Fruit fly (Drosophila melanogaster) Kc167 (cell line): ENCODE data around the gene Gnpat.

Source experiments
- Myc ChIP-seq: fragments of >200 bp; optimal IDR thresholded peaks from 2 replicates; lab custom pipeline; 2017; ENCODE audit warnings: missing external identifiers
- Sin3A ChIP-seq: fragments of >200 bp; optimal IDR thresholded peaks from 2 replicates; lab custom pipeline; 2018; ENCODE audit warnings: missing external identifiers
- h ChIP-seq: fragments of >200 bp; optimal IDR thresholded peaks from 3 replicates; lab custom pipeline; 2018; ENCODE audit warnings: missing external identifiers
- insv ChIP-seq: fragments of >200 bp; optimal IDR thresholded peaks from 3 replicates; lab custom pipeline; 2018; ENCODE audit warnings: missing external identifiers
- psq ChIP-seq: fragments of >200 bp; optimal IDR thresholded peaks from 2 replicates; lab custom pipeline; 2017; ENCODE audit warnings: missing external identifiers
- ttk ChIP-seq: sonication (Bioruptor generic); optimal IDR thresholded peaks from 2 replicates; lab custom pipeline; 2017; ENCODE audit warnings: missing external identifiers

The Gnpat gene

dm6 chr3R:25490778-25491664 lies at the start of gene Gnpat, which contains the start of gene CG5112:
Gene Gnpat (minus strand): TSS chr3R:25490936.
Gene CG5112 (plus strand): TSS chr3R:25491460.
- TF ChIP-seq h (lab: Kevin White, UChicago) (no peak), Sin3A (lab: Kevin White, UChicago) (no peak), ttk (no peak), Myc (no peak), insv (no peak), psq (lab: Kevin White, UChicago) (no peak)

dm6 chr3R:25539132-25539531 lies 48.4 kb upstream of the Gnpat start:
- TF ChIP-seq Sin3A (lab: Kevin White, UChicago) (no peak), insv (no peak), Myc (no peak), h (lab: Kevin White, UChicago) (no peak), ttk (no peak), psq (lab: Kevin White, UChicago) (no peak)

dm6 chr3R:25532406-25533225 lies 41.9 kb upstream of the Gnpat start:
- no peak for TF ChIP-seq psq (lab: Kevin White, UChicago)
- TF ChIP-seq ttk = no peak
- no peak for TF ChIP-seq h (lab: Kevin White, UChicago)
- no peak for TF ChIP-seq insv
- TF ChIP-seq Sin3A (lab: Kevin White, UChicago) = no peak
- no peak for TF ChIP-seq Myc

dm6 chr3R:25531905-25532387 lies 41.2 kb upstream of the Gnpat start:
- TF ChIP-seq insv (no peak), Sin3A (lab: Kevin White, UChicago) (no peak), psq (lab: Kevin White, UChicago) (no peak), h (lab: Kevin White, UChicago) (no peak), ttk (no peak), Myc (no peak)

- TF ChIP-seq h (lab: Kevin White, UChicago) = no peak
- no peak for TF ChIP-seq Myc
- no peak for TF ChIP-seq Sin3A (lab: Kevin White, UChicago)
- TF ChIP-seq ttk = no peak
- no peak for TF ChIP-seq insv
- TF ChIP-seq psq (lab: Kevin White, UChicago) = no peak
Observed at dm6 chr3R:25529289-25529688, 38.6 kb upstream of the Gnpat start.

dm6 chr3R:25519465-25520071 lies 28.8 kb upstream of the Gnpat start:
- TF ChIP-seq h (lab: Kevin White, UChicago) (no peak), psq (lab: Kevin White, UChicago) (no peak), insv (no peak), ttk (peak; percentile 76), Sin3A (lab: Kevin White, UChicago) (no peak)

- TF ChIP-seq ttk (no peak), insv (no peak), Sin3A (lab: Kevin White, UChicago) (no peak), psq (lab: Kevin White, UChicago) (no peak), h (lab: Kevin White, UChicago) (no peak), Myc (no peak)
Observed at dm6 chr3R:25518584-25518983, 27.8 kb upstream of the Gnpat start.

dm6 chr3R:25518099-25518567 lies 27.4 kb upstream of the Gnpat start:
- TF ChIP-seq psq (lab: Kevin White, UChicago) = no peak
- TF ChIP-seq ttk = no peak
- no peak for TF ChIP-seq Myc
- TF ChIP-seq Sin3A (lab: Kevin White, UChicago) = no peak

- TF ChIP-seq insv = no peak
- TF ChIP-seq h (lab: Kevin White, UChicago) = no peak
- no peak for TF ChIP-seq Myc
- no peak for TF ChIP-seq ttk
- no peak for TF ChIP-seq psq (lab: Kevin White, UChicago)
- TF ChIP-seq Sin3A (lab: Kevin White, UChicago) = no peak
Observed at dm6 chr3R:25517521-25517920, 26.8 kb upstream of the Gnpat start.

- TF ChIP-seq h (lab: Kevin White, UChicago) (no peak), ttk (no peak), Myc (no peak), insv (no peak), Sin3A (lab: Kevin White, UChicago) (no peak), psq (lab: Kevin White, UChicago) (no peak)
Observed at dm6 chr3R:25515450-25516288, 24.9 kb upstream of the Gnpat start, which contains the start of gene msi. Gene msi (plus strand): TSS chr3R:25516118.

dm6 chr3R:25512750-25513149 lies 22.0 kb upstream of the Gnpat start:
- TF ChIP-seq Myc = no peak
- no peak for TF ChIP-seq h (lab: Kevin White, UChicago)
- no peak for TF ChIP-seq psq (lab: Kevin White, UChicago)
- TF ChIP-seq insv = no peak
- no peak for TF ChIP-seq ttk
- TF ChIP-seq Sin3A (lab: Kevin White, UChicago) = no peak
